Fruit fly (Drosophila melanogaster) whole organism, embryonic: Measurements from ENCODE around the gene CG17321.

Source experiments
- Antp ChIP-seq: fragments of 200-800 bp; sonication (Bioruptor generic); optimal IDR thresholded peaks from 3 replicates; lab custom pipeline; 2016; ENCODE audit warnings: missing biosample characterization, missing genetic modification characterization
- BEAF-32 ChIP-seq: fragments of 200-800 bp; sonication (Bioruptor generic); optimal IDR thresholded peaks from 3 replicates; lab custom pipeline; 2017; ENCODE audit warnings: missing biosample characterization, missing genetic modification characterization, mild to moderate bottlenecking, moderate library complexity, missing genetic modification reagents
- CG10147 ChIP-seq: fragments of 200-800 bp; sonication (Bioruptor generic); optimal IDR thresholded peaks from 2 replicates; lab custom pipeline; 2019; ENCODE audit warnings: missing biosample characterization, mild to moderate bottlenecking, missing genetic modification characterization, moderate library complexity
- CG10431 ChIP-seq: fragments of 200-800 bp; sonication (Bioruptor generic); optimal IDR thresholded peaks from 3 replicates; lab custom pipeline; 2018; ENCODE audit warnings: missing biosample characterization, mild to moderate bottlenecking, missing genetic modification characterization
- CG11093 ChIP-seq: fragments of 200-800 bp; sonication (Bioruptor generic); IDR thresholded peaks from 3 replicates; pipeline ENCODE4 v1.3.6; 2022; ENCODE audit warnings: missing biosample characterization, missing genetic modification characterization
- CG12299 ChIP-seq: fragments of 200-800 bp; sonication (Bioruptor generic); optimal IDR thresholded peaks from 2 replicates; lab custom pipeline; 2018; ENCODE audit warnings: missing biosample characterization, mild to moderate bottlenecking, missing genetic modification characterization
- CG12659 ChIP-seq: fragments of 200-800 bp; sonication (Bioruptor generic); optimal IDR thresholded peaks from 3 replicates; lab custom pipeline; 2017; ENCODE audit warnings: mild to moderate bottlenecking, missing biosample characterization, missing genetic modification reagents, missing genetic modification characterization
- CG12769 ChIP-seq: fragments of 200-800 bp; sonication (Bioruptor generic); optimal IDR thresholded peaks from 2 replicates; lab custom pipeline; 2019; ENCODE audit warnings: missing biosample characterization, mild to moderate bottlenecking, missing genetic modification characterization, moderate library complexity
- CG12942 ChIP-seq: fragments of 200-800 bp; sonication (Bioruptor generic); optimal IDR thresholded peaks from 3 replicates; lab custom pipeline; 2016; ENCODE audit warnings: missing biosample characterization, missing genetic modification characterization
- CG14050 ChIP-seq: fragments of 200-800 bp; sonication (Bioruptor generic); IDR thresholded peaks from 3 replicates; pipeline ENCODE4 v1.3.6; 2022; ENCODE audit warnings: missing biosample characterization, missing genetic modification characterization
- CG17568 ChIP-seq: fragments of 200-800 bp; sonication (Bioruptor generic); optimal IDR thresholded peaks from 2 replicates; lab custom pipeline; 2018; ENCODE audit warnings: missing biosample characterization, mild to moderate bottlenecking, missing genetic modification characterization, moderate library complexity
- CG2889 ChIP-seq: fragments of 200-800 bp; sonication (Bioruptor generic); IDR thresholded peaks from 3 replicates; pipeline ENCODE4 v1.3.6; 2022; ENCODE audit warnings: missing biosample characterization, missing genetic modification characterization
- CG3847 ChIP-seq: fragments of 200-800 bp; sonication (Bioruptor generic); IDR thresholded peaks from 2 replicates; pipeline ENCODE4 v1.3.6; 2022; ENCODE audit warnings: missing biosample characterization, missing genetic modification characterization
- CG6175 ChIP-seq: fragments of 200-800 bp; sonication (Bioruptor generic); IDR thresholded peaks from 3 replicates; pipeline ENCODE4 v1.3.6; 2022; ENCODE audit warnings: missing biosample characterization, missing genetic modification characterization
- Camta ChIP-seq: fragments of 200-800 bp; sonication (Bioruptor generic); optimal IDR thresholded peaks from 2 replicates; lab custom pipeline; 2016; ENCODE audit warnings: missing biosample characterization, missing genetic modification characterization
- Drgx ChIP-seq: fragments of 200-800 bp; sonication (Bioruptor generic); IDR thresholded peaks from 2 replicates; pipeline ENCODE4 v1.3.6; 2022; ENCODE audit warnings: missing biosample characterization, missing genetic modification characterization
- Hey ChIP-seq: fragments of 200-800 bp; sonication (Bioruptor generic); optimal IDR thresholded peaks from 3 replicates; lab custom pipeline; 2018; ENCODE audit warnings: missing biosample characterization, mild to moderate bottlenecking, missing genetic modification characterization
- HmgD ChIP-seq: fragments of 200-800 bp; sonication (Bioruptor generic); optimal IDR thresholded peaks from 3 replicates; lab custom pipeline; 2016; ENCODE audit warnings: missing biosample characterization, missing genetic modification characterization
- Hr3 ChIP-seq: fragments of 200-800 bp; sonication (Bioruptor generic); optimal IDR thresholded peaks from 3 replicates; lab custom pipeline; 2016; ENCODE audit warnings: missing biosample characterization, missing genetic modification characterization
- Hr78 ChIP-seq, 2 experiments: fragments of 200-800 bp in 1 of 2; fragments of >200 bp in 1 of 2; sonication (Bioruptor generic) in 1 of 2; optimal IDR thresholded peaks; 2 replicates each; lab custom pipeline; 2017 to 2019; ENCODE audit warnings: missing biosample characterization in 2 of 2, missing genetic modification characterization in 2 of 2, mild to moderate bottlenecking in 1 of 2, moderate library complexity in 1 of 2
- NK7.1 ChIP-seq: fragments of 200-800 bp; sonication (Bioruptor generic); optimal IDR thresholded peaks from 3 replicates; lab custom pipeline; 2016; ENCODE audit warnings: missing biosample characterization, missing genetic modification characterization
- Opbp ChIP-seq: fragments of 200-800 bp; sonication (Bioruptor generic); IDR thresholded peaks from 3 replicates; pipeline ENCODE4 v1.3.6; 2022; ENCODE audit warnings: missing biosample characterization, missing genetic modification characterization; ENCODE audit not compliant: partially characterized antibody
- Vsx1 ChIP-seq: fragments of 200-800 bp; sonication (Bioruptor generic); optimal IDR thresholded peaks from 2 replicates; lab custom pipeline; 2017; ENCODE audit warnings: missing biosample characterization, mild to moderate bottlenecking, missing genetic modification characterization, missing genetic modification reagents
- btn ChIP-seq: fragments of 200-800 bp; sonication (Bioruptor generic); optimal IDR thresholded peaks from 2 replicates; lab custom pipeline; 2016; ENCODE audit warnings: missing biosample characterization, missing genetic modification characterization
- caup ChIP-seq: fragments of 200-800 bp; sonication (Bioruptor generic); optimal IDR thresholded peaks from 3 replicates; lab custom pipeline; 2017; ENCODE audit warnings: missing biosample characterization, mild to moderate bottlenecking, missing genetic modification characterization, moderate library complexity; ENCODE audit not compliant: severe bottlenecking
- crc ChIP-seq: fragments of 200-800 bp; sonication (Bioruptor generic); optimal IDR thresholded peaks from 2 replicates; lab custom pipeline; 2016; ENCODE audit warnings: missing biosample characterization, missing genetic modification characterization
- dm ChIP-seq: fragments of 200-800 bp; sonication (Bioruptor generic); optimal IDR thresholded peaks from 3 replicates; lab custom pipeline; 2016; ENCODE audit warnings: missing biosample characterization, missing genetic modification characterization
- gsb-n ChIP-seq: fragments of 200-800 bp; sonication (Bioruptor generic); optimal IDR thresholded peaks from 3 replicates; lab custom pipeline; 2018; ENCODE audit warnings: missing biosample characterization, mild to moderate bottlenecking, missing genetic modification characterization
- gt ChIP-seq: fragments of 200-800 bp; sonication (Bioruptor generic); IDR thresholded peaks from 2 replicates; pipeline ENCODE4 v1.3.6; 2022; ENCODE audit warnings: missing biosample characterization, missing genetic modification characterization
- h ChIP-seq: fragments of >200 bp; optimal IDR thresholded peaks from 2 replicates; lab custom pipeline; 2017
- ham ChIP-seq: fragments of 200-800 bp; sonication (Bioruptor generic); IDR thresholded peaks from 2 replicates; pipeline ENCODE4 v1.3.6; 2022; ENCODE audit warnings: missing biosample characterization, missing genetic modification characterization
- otp ChIP-seq: fragments of 200-800 bp; sonication (Bioruptor generic); IDR thresholded peaks from 3 replicates; pipeline ENCODE4, ENCODE4 v1.3.6; 2022; ENCODE audit warnings: missing biosample characterization, missing genetic modification characterization
- pita ChIP-seq: fragments of 200-800 bp; sonication (Bioruptor generic); optimal IDR thresholded peaks from 2 replicates; lab custom pipeline; 2017; ENCODE audit warnings: missing biosample characterization, mild to moderate bottlenecking, missing genetic modification characterization
- seq ChIP-seq: fragments of 200-800 bp; sonication (Bioruptor generic); IDR thresholded peaks from 2 replicates; pipeline ENCODE4 v1.3.6; 2022; ENCODE audit warnings: missing biosample characterization, missing genetic modification characterization
- sima ChIP-seq: fragments of 200-800 bp; sonication (Bioruptor generic); optimal IDR thresholded peaks from 2 replicates; lab custom pipeline; 2016; ENCODE audit warnings: missing biosample characterization, missing genetic modification characterization
- sna ChIP-seq: fragments of 200-800 bp; sonication (Bioruptor generic); IDR thresholded peaks from 2 replicates; pipeline ENCODE4 v1.3.6; 2022; ENCODE audit warnings: missing biosample characterization, missing genetic modification characterization; ENCODE audit not compliant: partially characterized antibody
- sqz ChIP-seq: fragments of 200-800 bp; sonication (Bioruptor generic); optimal IDR thresholded peaks from 3 replicates; lab custom pipeline; 2018; ENCODE audit warnings: missing biosample characterization, mild to moderate bottlenecking, missing genetic modification characterization
- sr ChIP-seq: fragments of 200-800 bp; sonication (Bioruptor generic); IDR thresholded peaks from 3 replicates; pipeline ENCODE4 v1.3.6; 2022; ENCODE audit warnings: missing biosample characterization, missing genetic modification characterization
- tna ChIP-seq: fragments of 200-800 bp; sonication (Bioruptor generic); IDR thresholded peaks from 2 replicates; pipeline ENCODE4 v1.3.6; 2022; ENCODE audit warnings: missing biosample characterization, missing genetic modification characterization; ENCODE audit not compliant: partially characterized antibody
- ttk ChIP-seq: fragments of 200-800 bp; sonication (Bioruptor generic); IDR thresholded peaks from 2 replicates; pipeline ENCODE4 v2.1.2; 2022; ENCODE audit warnings: missing biosample characterization, missing genetic modification characterization
- tx ChIP-seq: fragments of 200-800 bp; sonication (Bioruptor generic); optimal IDR thresholded peaks from 2 replicates; lab custom pipeline; 2016; ENCODE audit warnings: missing biosample characterization, missing genetic modification characterization
- wdn ChIP-seq: fragments of 200-800 bp; sonication (Bioruptor generic); IDR thresholded peaks from 2 replicates; pipeline ENCODE4 v1.3.6; 2022; ENCODE audit warnings: missing biosample characterization, missing genetic modification characterization

The CG17321 gene

dm6 chr2L:18858661-18859532, 13.9 kb downstream of the CG17321 start, which contains the start of the genes CG10602 and mRpL13 (continued):
- TF ChIP-seq sqz (GFP tag; lab: Kevin White, UChicago), result no peak
- no peak for TF ChIP-seq CG12299 (tag; lab: Kevin White, UChicago)
- no peak for TF ChIP-seq CG10147 (GFP tag; lab: Kevin White, UChicago)
- no peak for TF ChIP-seq seq (GFP tag; lab: Robert Waterston, UW)
- no peak for TF ChIP-seq Hey
- TF ChIP-seq crc (GFP tag; lab: Kevin White, UChicago), result no peak
- peak in 1 of 2 experiments; percentile 25 for TF ChIP-seq Hr78 (GFP tag; optimal IDR thresholded peaks at IDR 0.05; lab: Kevin White, UChicago)
- TF ChIP-seq caup, result no peak
- TF ChIP-seq Camta (GFP tag; lab: Kevin White, UChicago), result no peak
- TF ChIP-seq btn (GFP tag; lab: Kevin White, UChicago), result no peak
- TF ChIP-seq CG6175 (GFP tag; lab: Robert Waterston, UW), result no peak
- peak; percentile 73 for TF ChIP-seq CG12659 (GFP tag; lab: Kevin White, UChicago)
- TF ChIP-seq tx (GFP tag; lab: Kevin White, UChicago), result no peak
- TF ChIP-seq BEAF-32, result peak; percentile 58
- TF ChIP-seq Drgx (GFP tag; lab: Robert Waterston, UW), result no peak
- TF ChIP-seq NK7.1, result no peak
- TF ChIP-seq dm (GFP tag; lab: Kevin White, UChicago), result no peak
- TF ChIP-seq CG10431 (GFP tag; lab: Kevin White, UChicago), result no peak
- peak; percentile 37 for TF ChIP-seq CG12769 (tag; lab: Kevin White, UChicago)
- TF ChIP-seq Opbp (GFP tag; lab: Robert Waterston, UW), result peak; percentile 43; the same call in 1 of the 3 replicates
- no peak for TF ChIP-seq Vsx1 (GFP tag; lab: Kevin White, UChicago)
- no peak for TF ChIP-seq sna (GFP tag; lab: Robert Waterston, UW)
- TF ChIP-seq sima (GFP tag; lab: Kevin White, UChicago), result no peak
- TF ChIP-seq pita, result peak; percentile 97
- no peak for TF ChIP-seq CG2889
- no peak for TF ChIP-seq CG17568
- no peak for TF ChIP-seq ham (GFP tag; lab: Robert Waterston, UW)
- no peak for TF ChIP-seq gt (GFP tag; lab: Robert Waterston, UW)
- no peak for TF ChIP-seq CG11093 (GFP tag; lab: Robert Waterston, UW)
- no peak for TF ChIP-seq Hr3 (GFP tag; lab: Kevin White, UChicago)
- no peak for TF ChIP-seq otp
- TF ChIP-seq Antp (GFP tag; lab: Kevin White, UChicago), result no peak
- TF ChIP-seq tna (GFP tag; lab: Robert Waterston, UW), result no peak
- TF ChIP-seq sr (GFP tag; lab: Robert Waterston, UW), result no peak
- peak; percentile 91 for TF ChIP-seq HmgD (GFP tag; lab: Kevin White, UChicago)
- no peak for TF ChIP-seq ttk (GFP tag; lab: Robert Waterston, UW)
- no peak for TF ChIP-seq wdn (GFP tag; lab: Robert Waterston, UW)
- no peak for TF ChIP-seq CG14050 (GFP tag; lab: Robert Waterston, UW)
- no peak for TF ChIP-seq CG12942 (GFP tag; lab: Kevin White, UChicago)
- peak; percentile 19 for TF ChIP-seq gsb-n (tag; lab: Kevin White, UChicago)
- no peak for TF ChIP-seq h (lab: Kevin White, UChicago)
- peak; percentile 46 for TF ChIP-seq CG3847 (GFP tag; lab: Robert Waterston, UW)
